Worm (Caenorhabditis elegans): ENCODE results near the gene C50F4.8.

The C50F4.8 gene

ce11 chrV:9527337-9527736 is 8.7 kb upstream of the C50F4.8 start (continued):
- TF ChIP-seq dmd-6 (GFP tag; IDR thresholded peaks at IDR 0.05), result peak; percentile 38
- no peak for TF ChIP-seq lin-39 (tag; optimal IDR thresholded peaks at IDR 0.05)
- no peak for TF ChIP-seq ceh-62 (tag; optimal IDR thresholded peaks at IDR 0.05)
- TF ChIP-seq mdt-29 (GFP tag; IDR thresholded peaks at IDR 0.05), result no peak
- no peak for TF ChIP-seq Y48G9A.11 (GFP tag; IDR thresholded peaks at IDR 0.05)
- no peak for TF ChIP-seq nhr-42 (GFP tag; IDR thresholded peaks at IDR 0.05)
- TF ChIP-seq madf-5 (GFP tag; IDR thresholded peaks at IDR 0.05), result no peak
- TF ChIP-seq mxl-3 (GFP tag; optimal IDR thresholded peaks at IDR 0.05), result no peak
- no peak for TF ChIP-seq hif-1 (tag; optimal IDR thresholded peaks at IDR 0.05)
- TF ChIP-seq nhr-28 (tag; optimal IDR thresholded peaks at IDR 0.05), result peak; percentile 42
- TF ChIP-seq dmd-8 (GFP tag; IDR thresholded peaks at IDR 0.05), result no peak
- TF ChIP-seq F26F4.8 (GFP tag; conservative IDR thresholded peaks at IDR 0.05), result no peak
- no peak for TF ChIP-seq pha-4 (GFP tag; IDR thresholded peaks at IDR 0.05)
- no peak for TF ChIP-seq pha-4 (tag; optimal IDR thresholded peaks at IDR 0.05)
- no peak for TF ChIP-seq egl-43 (GFP tag; IDR thresholded peaks at IDR 0.05)
- TF ChIP-seq ama-1 (optimal IDR thresholded peaks at IDR 0.05), result no peak
- TF ChIP-seq zip-11 (GFP tag; IDR thresholded peaks at IDR 0.05), result no peak
- no peak for TF ChIP-seq dve-1 (tag; optimal IDR thresholded peaks at IDR 0.05; ENCODE audit: insufficient read depth)
- no peak for TF ChIP-seq daf-16 (GFP tag; optimal IDR thresholded peaks at IDR 0.05)
- TF ChIP-seq daf-16 (tag; optimal IDR thresholded peaks at IDR 0.05), result peak; percentile 39
- TF ChIP-seq lin-29 (GFP tag; IDR thresholded peaks at IDR 0.05), result no peak
- no peak for TF ChIP-seq unc-130 (GFP tag; optimal IDR thresholded peaks at IDR 0.05)
- TF ChIP-seq zip-2 (tag; optimal IDR thresholded peaks at IDR 0.05), result no peak
- TF ChIP-seq zag-1 (tag; optimal IDR thresholded peaks at IDR 0.05), result no peak
- no peak for TF ChIP-seq saeg-2 (GFP tag; IDR thresholded peaks at IDR 0.05)
- TF ChIP-seq attf-4 (tag; optimal IDR thresholded peaks at IDR 0.05), result no peak
- TF ChIP-seq Y75B8A.6 (GFP tag; IDR thresholded peaks at IDR 0.05), result no peak
- TF ChIP-seq ceh-44 (GFP tag; IDR thresholded peaks at IDR 0.05), result no peak
- peak in 1 of 2 experiments; percentile 16 for TF ChIP-seq unc-62 (GFP tag; optimal IDR thresholded peaks at IDR 0.05 in 1 of 2)
- no peak for TF ChIP-seq unc-62 (tag; optimal IDR thresholded peaks at IDR 0.05)
- no peak for TF ChIP-seq set-16 (GFP tag; IDR thresholded peaks at IDR 0.05)
- no peak for TF ChIP-seq nhr-10 (tag; optimal IDR thresholded peaks at IDR 0.05)
- no peak for TF ChIP-seq fkh-10 (GFP tag; optimal IDR thresholded peaks at IDR 0.05)
- TF ChIP-seq cey-2 (tag; optimal IDR thresholded peaks at IDR 0.05; ENCODE audit: borderline replicate concordance, insufficient read depth), result no peak

- TF ChIP-seq lin-13 (GFP tag; optimal IDR thresholded peaks at IDR 0.05) (no peak), nhr-77 (tag; optimal IDR thresholded peaks at IDR 0.05) (peak; percentile 51), pqm-1 (tag; optimal IDR thresholded peaks at IDR 0.05) (peak; percentile 91), dmd-6 (GFP tag; IDR thresholded peaks at IDR 0.05) (peak; percentile 83), egl-27 (tag; optimal IDR thresholded peaks at IDR 0.05) (no peak), nhr-28 (tag; optimal IDR thresholded peaks at IDR 0.05) (peak; percentile 82), nhr-111 (GFP tag; optimal IDR thresholded peaks at IDR 0.05) (no peak), snpc-4 (tag; optimal IDR thresholded peaks at IDR 0.05) (no peak), hlh-11 (tag; optimal IDR thresholded peaks at IDR 0.05) (peak; percentile 69), gei-8 (GFP tag; optimal IDR thresholded peaks at IDR 0.05) (no peak), php-3 (GFP tag; IDR thresholded peaks at IDR 0.05) (peak; percentile 86), duxl-1 (tag; optimal IDR thresholded peaks at IDR 0.05; ENCODE audit: poor library complexity) (no peak), unc-62 (GFP tag; optimal IDR thresholded peaks at IDR 0.05 in 1 of 2) (peak in 1 of 2 experiments; percentile 88), unc-62 (tag; optimal IDR thresholded peaks at IDR 0.05) (no peak), mdl-1 (tag; optimal IDR thresholded peaks at IDR 0.05) (no peak), lin-38 (GFP tag; IDR thresholded peaks at IDR 0.05) (no peak), dmd-9 (GFP tag; IDR thresholded peaks at IDR 0.05) (no peak), nhr-41 (GFP tag; IDR thresholded peaks at IDR 0.05) (no peak), Y48G9A.11 (GFP tag; IDR thresholded peaks at IDR 0.05) (no peak), mxl-3 (GFP tag; optimal IDR thresholded peaks at IDR 0.05) (peak; percentile 51), daf-16 (GFP tag; optimal IDR thresholded peaks at IDR 0.05) (no peak), daf-16 (tag; optimal IDR thresholded peaks at IDR 0.05) (peak; percentile 49), lin-15B (tag; optimal IDR thresholded peaks at IDR 0.05) (no peak), hlh-30 (tag; optimal IDR thresholded peaks at IDR 0.05; ENCODE audit: insufficient read depth) (peak; percentile 45), zfp-3 (GFP tag; conservative IDR thresholded peaks at IDR 0.05) (no peak)
Measured at ce11 chrV:9526470-9526869, 7.8 kb upstream of the C50F4.8 start, which contains the start of gene C50F4.1. C50F4.1 (plus strand) TSS chrV:9526793.

Data from whole organism, L4 larva.